Worm (Caenorhabditis elegans) whole organism, late embryonic: ENCODE measurements around the gene srg-6.

Source experiments
- C08G9.2 ChIP-seq: sonication (generic microtip); optimal IDR thresholded peaks from 2 replicates; lab custom pipeline; 2016; ENCODE audit warnings: mild to moderate bottlenecking, missing genetic modification characterization, moderate library complexity, missing compliant biosample characterization
- K09A11.1 ChIP-seq: sonication (generic microtip); optimal IDR thresholded peaks from 2 replicates; lab custom pipeline; 2017; ENCODE audit warnings: antibody characterized with exemption, mild to moderate bottlenecking, missing genetic modification characterization, missing compliant biosample characterization; ENCODE audit not compliant: insufficient read depth
- T23F11.4 ChIP-seq: fragments of 200-800 bp; sonication (Bioruptor generic); optimal IDR thresholded peaks from 2 replicates; lab custom pipeline; 2018; ENCODE audit warnings: mild to moderate bottlenecking, missing genetic modification characterization, missing compliant biosample characterization
- ahr-1 ChIP-seq: sonication (generic microtip); optimal IDR thresholded peaks from 2 replicates; lab custom pipeline; 2016; ENCODE audit warnings: missing genetic modification characterization, missing compliant biosample characterization
- ama-1 ChIP-seq: fragments of 150-350 bp; optimal IDR thresholded peaks from 2 replicates; lab custom pipeline; 2014
- ceh-14 ChIP-seq: sonication (generic microtip); optimal IDR thresholded peaks from 2 replicates; lab custom pipeline; 2016; ENCODE audit warnings: missing genotype, missing genetic modification characterization, missing compliant biosample characterization
- ceh-18 ChIP-seq: sonication (generic microtip); optimal IDR thresholded peaks from 2 replicates; lab custom pipeline; 2016; ENCODE audit warnings: missing genetic modification characterization, missing compliant biosample characterization
- ceh-2 ChIP-seq: sonication (generic microtip); optimal IDR thresholded peaks from 2 replicates; lab custom pipeline; 2016; ENCODE audit warnings: missing genotype, missing genetic modification characterization, missing compliant biosample characterization
- ceh-22 ChIP-seq: sonication (generic microtip); optimal IDR thresholded peaks from 2 replicates; lab custom pipeline; 2017; ENCODE audit warnings: missing biosample characterization, missing genetic modification characterization
- ceh-24 ChIP-seq: sonication (generic microtip); optimal IDR thresholded peaks from 2 replicates; lab custom pipeline; 2016; ENCODE audit warnings: mild to moderate bottlenecking, missing genetic modification characterization, missing compliant biosample characterization
- ceh-31 ChIP-seq: sonication (generic microtip); optimal IDR thresholded peaks from 2 replicates; lab custom pipeline; 2016; ENCODE audit warnings: missing genetic modification characterization, missing compliant biosample characterization
- ceh-34 ChIP-seq: sonication (generic microtip); optimal IDR thresholded peaks from 2 replicates; lab custom pipeline; 2016; ENCODE audit warnings: mild to moderate bottlenecking, missing genetic modification characterization, missing compliant biosample characterization
- ceh-48 ChIP-seq: sonication (generic microtip); optimal IDR thresholded peaks from 2 replicates; lab custom pipeline; 2016; ENCODE audit warnings: missing genetic modification characterization, inconsistent platforms, missing compliant biosample characterization
- ceh-6 ChIP-seq: fragments of 200-800 bp; sonication (Bioruptor generic); optimal IDR thresholded peaks from 2 replicates; lab custom pipeline; 2018; ENCODE audit warnings: mild to moderate bottlenecking, missing genetic modification characterization, missing compliant biosample characterization
- ceh-9 ChIP-seq: sonication (generic microtip); optimal IDR thresholded peaks from 2 replicates; lab custom pipeline; 2016; ENCODE audit warnings: mild to moderate bottlenecking, missing genetic modification characterization, inconsistent platforms, missing compliant biosample characterization
- dmd-4 ChIP-seq: sonication (generic microtip); optimal IDR thresholded peaks from 2 replicates; lab custom pipeline; 2016; ENCODE audit warnings: borderline replicate concordance, missing genetic modification characterization, missing compliant biosample characterization
- dve-1 ChIP-seq: sonication (generic microtip); optimal IDR thresholded peaks from 2 replicates; lab custom pipeline; 2017; ENCODE audit warnings: antibody characterized with exemption, mild to moderate bottlenecking, missing genetic modification characterization, missing compliant biosample characterization
- elt-2 ChIP-seq: sonication (generic microtip); optimal IDR thresholded peaks from 2 replicates; lab custom pipeline; 2016; ENCODE audit warnings: missing genetic modification reagents, missing genetic modification characterization, missing compliant biosample characterization
- elt-4 ChIP-seq: sonication (generic microtip); optimal IDR thresholded peaks from 2 replicates; lab custom pipeline; 2016; ENCODE audit warnings: missing genetic modification characterization, missing compliant biosample characterization
- ets-4 ChIP-seq: sonication (generic microtip); optimal IDR thresholded peaks from 2 replicates; lab custom pipeline; 2016; ENCODE audit warnings: missing genetic modification characterization, missing compliant biosample characterization
- fax-1 ChIP-seq: sonication (generic microtip); optimal IDR thresholded peaks from 2 replicates; lab custom pipeline; 2016; ENCODE audit warnings: missing genotype, missing genetic modification characterization, missing compliant biosample characterization
- fkh-10 ChIP-seq: fragments of 150-350 bp; optimal IDR thresholded peaks from 2 replicates; lab custom pipeline; 2014; ENCODE audit warnings: missing biosample characterization, missing genetic modification reagents, missing genetic modification characterization
- fkh-6 ChIP-seq: sonication (generic microtip); optimal IDR thresholded peaks from 2 replicates; lab custom pipeline; 2016; ENCODE audit warnings: missing genetic modification characterization, missing compliant biosample characterization
- gmeb-2 ChIP-seq: sonication (generic microtip); optimal IDR thresholded peaks from 2 replicates; lab custom pipeline; 2016; ENCODE audit warnings: missing genetic modification characterization, inconsistent platforms, missing compliant biosample characterization
- hlh-30 ChIP-seq: sonication (generic microtip); optimal IDR thresholded peaks from 2 replicates; lab custom pipeline; 2017; ENCODE audit warnings: antibody characterized with exemption, missing genetic modification characterization, missing compliant biosample characterization; ENCODE audit not compliant: insufficient read depth
- hlh-6 ChIP-seq: sonication (generic microtip); optimal IDR thresholded peaks from 2 replicates; lab custom pipeline; 2016; ENCODE audit warnings: missing genotype, missing genetic modification characterization, missing compliant biosample characterization
- hlh-8 ChIP-seq: sonication (generic microtip); optimal IDR thresholded peaks from 2 replicates; lab custom pipeline; 2016; ENCODE audit warnings: missing genotype, missing genetic modification characterization, missing compliant biosample characterization
- madf-2 ChIP-seq: sonication (generic microtip); optimal IDR thresholded peaks from 2 replicates; lab custom pipeline; 2017; ENCODE audit warnings: missing genetic modification characterization, missing compliant biosample characterization
- nfya-1 ChIP-seq: sonication (generic microtip); optimal IDR thresholded peaks from 2 replicates; lab custom pipeline; 2017; ENCODE audit warnings: missing genetic modification characterization, mild to moderate bottlenecking, missing compliant biosample characterization, antibody characterized with exemption, moderate library complexity
- nhr-11 ChIP-seq: fragments of 150-350 bp; optimal IDR thresholded peaks from 2 replicates; lab custom pipeline; 2014; ENCODE audit warnings: missing biosample characterization, missing genetic modification characterization
- npax-4 ChIP-seq: sonication (generic microtip); optimal IDR thresholded peaks from 2 replicates; lab custom pipeline; 2016; ENCODE audit warnings: missing genetic modification characterization, missing compliant biosample characterization
- pat-9 ChIP-seq: fragments of 200-800 bp; sonication (Bioruptor generic); optimal IDR thresholded peaks from 2 replicates; lab custom pipeline; 2018; ENCODE audit warnings: mild to moderate bottlenecking, missing genetic modification characterization, moderate library complexity, missing compliant biosample characterization
- pax-1 ChIP-seq: fragments of 150-350 bp; optimal IDR thresholded peaks from 2 replicates; lab custom pipeline; 2014; ENCODE audit warnings: missing biosample characterization, missing genetic modification characterization
- pha-2 ChIP-seq: sonication (generic microtip); optimal IDR thresholded peaks from 2 replicates; lab custom pipeline; 2017; ENCODE audit warnings: mild to moderate bottlenecking, missing genetic modification characterization, missing compliant biosample characterization
- pha-4 ChIP-seq: fragments of 150-350 bp; optimal IDR thresholded peaks from 2 replicates; lab custom pipeline; 2018; ENCODE audit warnings: missing biosample characterization, missing genetic modification reagents, missing genetic modification characterization
- pros-1 ChIP-seq: fragments of 150-350 bp; optimal IDR thresholded peaks from 2 replicates; lab custom pipeline; 2014; ENCODE audit warnings: missing biosample characterization, missing genetic modification reagents, missing genetic modification characterization
- ref-2 ChIP-seq: sonication (generic microtip); optimal IDR thresholded peaks from 2 replicates; lab custom pipeline; 2016; ENCODE audit warnings: missing genetic modification characterization, missing compliant biosample characterization
- rnt-1 ChIP-seq: sonication (generic microtip); optimal IDR thresholded peaks from 2 replicates; lab custom pipeline; 2016; ENCODE audit warnings: missing genetic modification characterization, missing compliant biosample characterization
- sdc-2 ChIP-seq: sonication (generic microtip); optimal IDR thresholded peaks from 2 replicates; lab custom pipeline; 2016; ENCODE audit warnings: missing genotype, missing genetic modification characterization, missing compliant biosample characterization
- sox-2 ChIP-seq: fragments of 200-800 bp; sonication (Bioruptor generic); IDR thresholded peaks from 2 replicates; pipeline ENCODE4 v1.3.6; 2022; ENCODE audit warnings: missing genetic modification reagents, missing genetic modification characterization, missing compliant biosample characterization
- sox-4 ChIP-seq: sonication (generic microtip); optimal IDR thresholded peaks from 2 replicates; lab custom pipeline; 2017; ENCODE audit warnings: mild to moderate bottlenecking, missing genetic modification characterization, inconsistent platforms, missing compliant biosample characterization
- syd-9 ChIP-seq: sonication (generic microtip); optimal IDR thresholded peaks from 2 replicates; lab custom pipeline; 2016; ENCODE audit warnings: mild to moderate bottlenecking, missing genetic modification characterization, moderate library complexity, missing compliant biosample characterization
- tbx-2 ChIP-seq: sonication (generic microtip); optimal IDR thresholded peaks from 2 replicates; lab custom pipeline; 2016; ENCODE audit warnings: missing genetic modification characterization, missing compliant biosample characterization
- unc-42 ChIP-seq: sonication (generic microtip); optimal IDR thresholded peaks from 2 replicates; lab custom pipeline; 2016; ENCODE audit warnings: missing genotype, missing genetic modification characterization, missing compliant biosample characterization
- unc-55 ChIP-seq: sonication (generic microtip); optimal IDR thresholded peaks from 2 replicates; lab custom pipeline; 2017; ENCODE audit warnings: missing biosample characterization, missing genetic modification reagents, missing genetic modification characterization
- unc-86 ChIP-seq: sonication (generic microtip); optimal IDR thresholded peaks from 2 replicates; lab custom pipeline; 2016; ENCODE audit warnings: missing genetic modification characterization, missing compliant biosample characterization
- zip-5 ChIP-seq: sonication (generic microtip); optimal IDR thresholded peaks from 2 replicates; lab custom pipeline; 2016; ENCODE audit warnings: missing genetic modification characterization, missing compliant biosample characterization

srg-6 gene

DNA sequence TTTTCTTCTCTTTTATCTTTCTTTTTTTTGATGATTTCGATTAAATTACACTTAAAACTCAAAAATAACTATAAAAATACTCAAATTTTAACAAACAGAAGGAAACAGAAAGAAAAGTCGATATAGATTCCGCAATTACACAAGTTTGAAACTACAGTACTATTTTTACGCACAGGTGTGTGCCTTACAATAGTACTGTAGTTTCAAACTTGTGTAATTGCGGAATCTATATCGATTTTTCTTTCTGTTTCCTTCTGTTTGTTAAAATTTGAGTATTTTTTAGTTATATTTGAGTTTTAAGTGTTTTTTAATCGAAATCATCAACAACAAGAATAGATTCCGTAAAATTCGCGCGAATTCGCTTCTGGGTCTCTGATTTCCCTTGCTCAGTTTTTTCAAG is 17.2 kb upstream of the srg-6 start:
- TF ChIP-seq fax-1 (tag; lab: Kevin White, UChicago), result no peak
- no peak for TF ChIP-seq ceh-9 (tag; lab: Kevin White, UChicago)
- TF ChIP-seq unc-55 (GFP tag; lab: Kevin White, UChicago), result no peak
- no peak for TF ChIP-seq sox-4 (tag; lab: Kevin White, UChicago)
- no peak for TF ChIP-seq hlh-8
- TF ChIP-seq ets-4 (tag; lab: Kevin White, UChicago), result no peak
- TF ChIP-seq fkh-10 (GFP tag; lab: Kevin White, UChicago), result no peak
- no peak for TF ChIP-seq ref-2
- no peak for TF ChIP-seq ceh-2
- TF ChIP-seq K09A11.1, result no peak
- no peak for TF ChIP-seq ceh-24

DNA sequence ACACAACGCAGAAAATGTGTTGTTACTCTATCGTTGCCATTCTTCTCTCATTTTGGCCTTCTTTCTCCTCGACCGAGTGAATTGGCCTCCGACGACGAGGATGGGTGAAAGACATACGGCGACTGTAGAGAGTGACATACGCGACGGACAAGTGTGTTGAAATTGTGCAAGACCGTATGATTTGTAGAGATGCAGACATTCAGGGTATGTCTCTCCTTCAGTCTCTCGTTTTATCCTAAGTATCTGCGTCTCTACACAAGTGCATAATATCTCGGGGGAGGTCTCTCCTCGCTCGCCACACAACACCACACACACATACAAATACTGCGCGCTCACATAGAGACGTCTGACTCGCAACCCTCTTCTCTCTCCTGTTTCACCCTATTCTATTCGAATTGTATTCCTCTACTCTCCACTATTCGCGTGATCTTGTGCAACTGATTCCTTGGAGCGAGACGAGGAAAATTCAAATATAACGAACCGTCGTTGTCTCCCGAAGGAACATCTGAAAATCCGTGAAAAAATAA is 14.3 kb upstream of the srg-6 start, which contains the start of gene hmg-1.2:
Gene hmg-1.2, plus strand, starts transcription at position 311 of the 527 bp plus-strand sequence.
- TF ChIP-seq pros-1 (tag; lab: Kevin White, UChicago) (peak; percentile 79), ceh-9 (tag; lab: Kevin White, UChicago) (no peak), hlh-30 (tag; lab: Kevin White, UChicago) (peak; percentile 74), C08G9.2 (tag; lab: Kevin White, UChicago) (no peak), dmd-4 (tag; lab: Kevin White, UChicago) (no peak), hlh-6 (tag; lab: Kevin White, UChicago) (no peak), ama-1 (peak; percentile 59), ref-2 (peak; percentile 70), gmeb-2 (no peak), nfya-1 (tag; lab: Kevin White, UChicago) (peak; percentile 76), ceh-14 (peak; percentile 29), dve-1 (no peak), elt-4 (tag; lab: Kevin White, UChicago) (no peak), sox-2 (GFP tag; lab: Robert Waterston, UW) (no peak), madf-2 (tag; lab: Kevin White, UChicago) (peak; percentile 54), syd-9 (no peak), fkh-6 (tag; lab: Kevin White, UChicago) (peak; percentile 40), ceh-31 (peak; percentile 79), pha-2 (tag; lab: Kevin White, UChicago) (no peak), pat-9 (no peak), unc-55 (GFP tag; lab: Kevin White, UChicago) (peak; percentile 79), ceh-6 (GFP tag; lab: Kevin White, UChicago) (no peak), T23F11.4 (GFP tag; lab: Kevin White, UChicago) (no peak), sdc-2 (peak; percentile 15), ets-4 (tag; lab: Kevin White, UChicago) (no peak), ahr-1 (tag; lab: Kevin White, UChicago) (no peak), elt-2 (no peak), rnt-1 (peak; percentile 48), pax-1 (tag; lab: Kevin White, UChicago) (no peak), unc-42 (tag; lab: Kevin White, UChicago) (peak; percentile 37), ceh-34 (tag; lab: Kevin White, UChicago) (peak; percentile 68), tbx-2 (tag; lab: Kevin White, UChicago) (peak; percentile 51), ceh-48 (tag; lab: Kevin White, UChicago) (peak; percentile 4), hlh-8 (no peak), npax-4 (tag; lab: Kevin White, UChicago) (no peak), unc-86 (tag; lab: Kevin White, UChicago) (no peak), zip-5 (tag; lab: Kevin White, UChicago) (no peak), pha-4 (tag; lab: Kevin White, UChicago) (no peak), nhr-11 (tag; lab: Kevin White, UChicago) (no peak), ceh-22 (tag; lab: Kevin White, UChicago) (no peak), ceh-18 (tag; lab: Kevin White, UChicago) (peak; percentile 77), ceh-2 (no peak)
